Worm (Caenorhabditis elegans) whole organism, midembryonic: ENCODE data around the gene C34D10.1.

Experiments used
- T22C8.4 ChIP-seq: fragments of 200-800 bp; sonication (Bioruptor generic); IDR thresholded peaks from 2 replicates; pipeline ENCODE4 v1.3.6; 2022; ENCODE audit warnings: missing genetic modification characterization, missing compliant biosample characterization
- cog-1 ChIP-seq: sonication (generic microtip); optimal IDR thresholded peaks from 2 replicates; lab custom pipeline; 2016; ENCODE audit warnings: missing genetic modification characterization, missing compliant biosample characterization
- flt-1 ChIP-seq: fragments of 200-800 bp; sonication (Bioruptor generic); IDR thresholded peaks from 2 replicates; pipeline ENCODE4 v1.3.6; 2022; ENCODE audit warnings: missing genetic modification characterization, missing compliant biosample characterization
- med-1 ChIP-seq: sonication (generic microtip); optimal IDR thresholded peaks from 2 replicates; lab custom pipeline; 2017; ENCODE audit warnings: missing genetic modification characterization, mild to moderate bottlenecking, missing compliant biosample characterization, antibody characterized with exemption, missing genetic modification reagents; ENCODE audit not compliant: insufficient read depth
- ref-1 ChIP-seq: fragments of 200-800 bp; sonication (Bioruptor generic); conservative IDR thresholded peaks from 2 replicates; pipeline ENCODE4 v1.3.6; 2022; ENCODE audit warnings: missing genetic modification reagents, missing genetic modification characterization, missing compliant biosample characterization
- tab-1 ChIP-seq: fragments of 200-800 bp; sonication (Bioruptor generic); IDR thresholded peaks from 2 replicates; pipeline ENCODE4 v1.3.6; 2022; ENCODE audit warnings: missing genetic modification characterization, missing compliant biosample characterization
- ztf-23 ChIP-seq: fragments of 200-800 bp; sonication (Bioruptor generic); IDR thresholded peaks from 2 replicates; pipeline ENCODE4 v1.3.6; 2022; ENCODE audit warnings: missing genetic modification reagents, missing genetic modification characterization, missing compliant biosample characterization

DNA sequence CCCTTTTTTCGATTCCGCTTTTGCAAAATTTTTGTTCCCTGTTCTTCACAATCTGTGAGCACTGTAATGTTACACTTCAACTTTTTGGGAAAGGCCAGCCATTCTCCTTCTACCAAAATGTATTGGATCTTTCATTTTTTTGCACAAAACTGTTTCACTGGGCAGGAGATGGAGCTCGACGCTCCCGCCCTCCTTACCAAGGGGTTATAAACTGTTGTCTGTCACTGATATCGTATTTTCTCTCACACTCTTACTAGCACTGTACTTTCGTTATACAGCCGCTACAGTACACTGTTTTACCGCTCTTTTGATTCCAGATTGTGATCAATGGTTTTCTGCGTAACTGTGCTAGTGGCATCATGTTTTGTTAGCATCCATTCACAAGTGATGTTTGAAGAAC is 48.5 kb downstream of the C34D10.1 start, which contains the start of gene C46F2.1:
- TF ChIP-seq med-1 (GFP tag; lab: Kevin White, UChicago) (no peak), ref-1 (GFP tag; lab: Robert Waterston, UW) (no peak), tab-1 (GFP tag; lab: Robert Waterston, UW) (no peak), ztf-23 (no peak), T22C8.4 (GFP tag; lab: Robert Waterston, UW) (no peak), flt-1 (GFP tag; lab: Robert Waterston, UW) (no peak), cog-1 (tag; lab: Kevin White, UChicago) (no peak)
